Worm (Caenorhabditis elegans) whole organism, L1 larva: Measurements from ENCODE around the gene unc-2.

Source experiments
- Y116A8C.19 ChIP-seq: sonication (generic microtip); optimal IDR thresholded peaks from 2 replicates; lab custom pipeline; 2016; ENCODE audit warnings: missing compliant biosample characterization, missing genetic modification characterization, borderline replicate concordance
- alr-1 ChIP-seq: fragments of 200-800 bp; sonication (Bioruptor generic); optimal IDR thresholded peaks from 2 replicates; lab custom pipeline; 2018; ENCODE audit warnings: borderline replicate concordance, mild to moderate bottlenecking, missing genetic modification characterization, missing compliant biosample characterization
- ceh-63 ChIP-seq: fragments of 200-800 bp; sonication (Bioruptor generic); optimal IDR thresholded peaks from 2 replicates; lab custom pipeline; 2018; ENCODE audit warnings: mild to moderate bottlenecking, missing genetic modification characterization, missing compliant biosample characterization
- ceh-88 ChIP-seq: fragments of 200-800 bp; sonication (Bioruptor generic); IDR thresholded peaks from 2 replicates; pipeline ENCODE4 v1.3.6; 2022; ENCODE audit warnings: missing genetic modification characterization, missing compliant biosample characterization
- ceh-90 ChIP-seq: sonication (generic microtip); optimal IDR thresholded peaks from 2 replicates; lab custom pipeline; 2016; ENCODE audit warnings: missing genetic modification characterization, missing compliant biosample characterization
- efl-1 ChIP-seq, 4 experiments: fragments of 150-350 bp; optimal IDR thresholded peaks in 3 of 4; peaks in 1 of 4; 1 replicate in 1 of 4; 2 replicates in 3 of 4; lab custom pipeline; 2014; ENCODE audit warnings: missing biosample characterization in 2 of 4, missing genetic modification characterization in 2 of 4, missing genetic modification reagents in 2 of 4
- efl-3 ChIP-seq: fragments of 200-800 bp; sonication (Bioruptor generic); optimal IDR thresholded peaks from 2 replicates; lab custom pipeline; 2018; ENCODE audit warnings: mild to moderate bottlenecking, missing genetic modification characterization, missing compliant biosample characterization
- grh-1 ChIP-seq: fragments of 200-800 bp; sonication (Bioruptor generic); IDR thresholded peaks from 2 replicates; pipeline ENCODE4 v1.3.6; 2022; ENCODE audit warnings: missing genetic modification reagents, missing genetic modification characterization, missing compliant biosample characterization
- hlh-4 ChIP-seq: sonication (generic microtip); optimal IDR thresholded peaks from 2 replicates; lab custom pipeline; 2016; ENCODE audit warnings: mild to moderate bottlenecking, missing genetic modification characterization, missing compliant biosample characterization
- hpl-2 ChIP-seq: fragments of 150-350 bp; optimal IDR thresholded peaks from 2 replicates; lab custom pipeline; 2014; ENCODE audit warnings: missing biosample characterization, missing genetic modification reagents, missing genetic modification characterization
- lin-13 ChIP-seq: fragments of 150-350 bp; optimal IDR thresholded peaks from 2 replicates; lab custom pipeline; 2014; ENCODE audit warnings: missing biosample characterization, missing genetic modification reagents, missing genetic modification characterization
- nhr-47 ChIP-seq: sonication (generic microtip); optimal IDR thresholded peaks from 2 replicates; lab custom pipeline; 2016; ENCODE audit warnings: mild to moderate bottlenecking, missing genetic modification characterization, moderate library complexity, missing compliant biosample characterization
- nhr-71 ChIP-seq: sonication (generic microtip); optimal IDR thresholded peaks from 2 replicates; lab custom pipeline; 2016; ENCODE audit warnings: mild to moderate bottlenecking, missing genetic modification characterization, moderate library complexity, missing compliant biosample characterization
- nhr-77 ChIP-seq: fragments of 150-350 bp; optimal IDR thresholded peaks from 2 replicates; lab custom pipeline; 2014; ENCODE audit warnings: missing biosample characterization, missing genetic modification characterization
- skn-1 ChIP-seq: fragments of 150-350 bp; optimal IDR thresholded peaks from 2 replicates; lab custom pipeline; 2014; ENCODE audit warnings: missing biosample characterization, missing genetic modification characterization
- snpc-4 ChIP-seq: fragments of 150-350 bp; optimal IDR thresholded peaks from 2 replicates; lab custom pipeline; 2014; ENCODE audit warnings: missing biosample characterization, missing genetic modification characterization
- snu-23 ChIP-seq: sonication (generic microtip); optimal IDR thresholded peaks from 2 replicates; lab custom pipeline; 2016; ENCODE audit warnings: missing genetic modification characterization, missing compliant biosample characterization
- sptf-1 ChIP-seq: fragments of 150-350 bp; optimal IDR thresholded peaks from 2 replicates; lab custom pipeline; 2014; ENCODE audit warnings: missing biosample characterization, missing genetic modification characterization
- tlp-1 ChIP-seq: fragments of 150-350 bp; optimal IDR thresholded peaks from 2 replicates; lab custom pipeline; 2014; ENCODE audit warnings: missing biosample characterization, missing genetic modification characterization
- unc-30 ChIP-seq: sonication (generic microtip); optimal IDR thresholded peaks from 2 replicates; lab custom pipeline; 2017; ENCODE audit warnings: missing biosample characterization, missing genetic modification characterization
- unc-62 ChIP-seq: fragments of 150-350 bp; optimal IDR thresholded peaks from 2 replicates; lab custom pipeline; 2014; ENCODE audit warnings: missing biosample characterization, missing genetic modification reagents, missing genetic modification characterization
- unc-86 ChIP-seq: sonication (generic microtip); optimal IDR thresholded peaks from 2 replicates; lab custom pipeline; 2016; ENCODE audit warnings: missing genetic modification characterization, missing compliant biosample characterization
- zag-1 ChIP-seq: fragments of 150-350 bp; optimal IDR thresholded peaks from 2 replicates; lab custom pipeline; 2014; ENCODE audit warnings: missing biosample characterization, missing genetic modification characterization
- ztf-4 ChIP-seq: fragments of 150-350 bp; optimal IDR thresholded peaks from 2 replicates; lab custom pipeline; 2014; ENCODE audit warnings: missing biosample characterization, missing genetic modification characterization

unc-2 gene

DNA sequence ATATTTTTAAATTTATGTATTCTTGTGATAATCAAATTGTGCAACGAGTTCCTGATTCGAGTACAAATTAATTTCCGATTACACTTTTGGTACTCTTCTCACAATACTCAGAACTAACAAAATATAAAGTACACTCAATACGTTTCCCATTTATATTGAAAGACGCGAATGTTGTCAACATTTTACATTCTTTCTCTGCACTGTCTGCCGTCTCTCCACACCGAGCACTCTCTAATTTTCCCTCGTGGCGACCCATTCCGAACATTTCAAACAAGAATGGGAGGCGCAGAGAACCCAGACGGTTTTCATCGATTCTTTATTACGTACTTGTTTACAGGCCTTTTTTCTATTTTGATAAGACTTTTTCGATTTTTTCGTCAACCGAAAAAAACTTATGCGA lies 95.5 kb downstream of the unc-2 start, which contains the start of gene C09B7.2 (continued):
- no peak for TF ChIP-seq hlh-4 (tag; lab: Kevin White, UChicago)
- TF ChIP-seq, all 84 proteins: peak for 34

DNA sequence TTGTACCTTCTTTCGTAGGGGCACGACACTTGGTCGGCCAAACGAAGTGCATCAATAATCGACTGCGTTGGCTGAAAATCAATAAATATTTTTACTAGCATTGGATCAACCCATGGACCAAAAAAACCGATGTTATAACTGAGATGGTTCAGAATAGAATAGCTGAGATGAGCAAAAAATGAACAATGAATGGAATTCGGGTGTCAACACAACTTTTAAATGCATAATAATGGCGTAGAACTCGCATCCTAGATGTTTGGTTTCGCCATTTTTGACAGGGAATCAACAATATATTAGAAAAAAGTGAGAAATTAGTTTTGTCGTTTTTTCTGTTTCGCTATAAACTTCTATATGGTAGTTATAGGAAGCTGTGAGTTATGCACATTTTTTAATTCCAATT lies 99.1 kb downstream of the unc-2 start, which contains the start of gene F54G2.1:
TSS of gene F54G2.1 (minus strand) at position 101 of the 400 bp plus-strand sequence.
- TF ChIP-seq Y116A8C.19 (tag; lab: Kevin White, UChicago) (no peak), alr-1 (tag; lab: Kevin White, UChicago) (no peak), ceh-63 (GFP tag; lab: Kevin White, UChicago) (no peak), efl-3 (GFP tag; lab: Kevin White, UChicago) (no peak), grh-1 (GFP tag; lab: Robert Waterston, UW) (no peak), ztf-4 (tag; lab: Kevin White, UChicago) (no peak), nhr-77 (tag; lab: Kevin White, UChicago) (no peak), tlp-1 (tag; lab: Kevin White, UChicago) (no peak), ceh-90 (no peak), lin-13 (no peak), zag-1 (no peak), ceh-88 (GFP tag; lab: Robert Waterston, UW) (no peak), sptf-1 (tag; lab: Kevin White, UChicago) (no peak), hpl-2 (no peak), snu-23 (GFP tag; lab: Kevin White, UChicago) (no peak), unc-30 (tag; lab: Kevin White, UChicago) (no peak), unc-86 (tag; lab: Kevin White, UChicago) (no peak), unc-62 (GFP tag; lab: Kevin White, UChicago) (no peak)

DNA sequence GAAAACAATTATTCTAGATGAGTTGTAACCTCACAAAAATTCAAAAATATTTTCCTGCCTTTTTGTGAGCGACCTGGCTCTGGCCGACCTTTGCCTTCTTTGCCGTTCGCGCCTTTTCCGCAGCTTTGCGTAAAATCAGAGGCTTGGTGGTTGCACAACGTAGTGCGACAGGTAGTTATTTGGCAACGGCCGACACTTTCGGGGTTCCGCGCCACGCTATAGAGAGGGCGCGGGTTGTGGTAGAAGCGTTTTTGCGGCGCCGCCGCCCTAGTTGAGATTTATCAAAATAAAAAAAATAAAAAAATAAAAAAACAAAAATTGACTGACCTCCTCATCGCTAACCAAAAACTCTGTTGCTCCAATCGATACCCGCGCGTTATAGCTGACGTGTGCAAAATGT lies 99.5 kb downstream of the unc-2 start:
- no peak for TF ChIP-seq efl-1 (optimal IDR thresholded peaks at IDR 0.05; lab: Kevin White, UChicago)
- peak in 1 of 2 experiments; percentile 58 for TF ChIP-seq efl-1 (GFP tag; optimal IDR thresholded peaks at IDR 0.05 in 1 of 2; lab: Kevin White, UChicago)
- peak; percentile 9 for TF ChIP-seq nhr-47
- TF ChIP-seq nhr-71 (tag; lab: Kevin White, UChicago) = peak; percentile 4
- no peak for TF ChIP-seq Y116A8C.19 (tag; lab: Kevin White, UChicago)
- no peak for TF ChIP-seq skn-1
- peak; percentile 87 for TF ChIP-seq snpc-4 (tag; lab: Kevin White, UChicago)
